Fruit fly (Drosophila melanogaster) whole organism, embryonic: ENCODE measurements around the gene kdn.

ENCODE experiments used
- Atf6 ChIP-seq: fragments of 200-800 bp; sonication (Bioruptor generic); IDR thresholded peaks from 2 replicates; pipeline ENCODE4 v1.3.6; 2022; ENCODE audit warnings: missing biosample characterization, missing genetic modification characterization
- Awh ChIP-seq: fragments of 200-800 bp; sonication (Bioruptor generic); IDR thresholded peaks from 2 replicates; pipeline ENCODE4, ENCODE4 v1.3.6; 2022; ENCODE audit warnings: missing biosample characterization, missing genetic modification characterization
- B-H2 ChIP-seq: fragments of 200-800 bp; sonication (Bioruptor generic); optimal IDR thresholded peaks from 2 replicates; lab custom pipeline; 2018; ENCODE audit warnings: missing biosample characterization, mild to moderate bottlenecking, missing genetic modification characterization
- BEAF-32 ChIP-seq: fragments of 200-800 bp; sonication (Bioruptor generic); optimal IDR thresholded peaks from 3 replicates; lab custom pipeline; 2017; ENCODE audit warnings: missing biosample characterization, missing genetic modification characterization, mild to moderate bottlenecking, moderate library complexity, missing genetic modification reagents
- Bgb ChIP-seq: fragments of 200-800 bp; sonication (Bioruptor generic); IDR thresholded peaks from 2 replicates; pipeline ENCODE4 v1.3.6; 2022; ENCODE audit warnings: missing biosample characterization, missing genetic modification characterization; ENCODE audit not compliant: partially characterized antibody
- CG10267 ChIP-seq: fragments of 200-800 bp; sonication (Bioruptor generic); optimal IDR thresholded peaks from 2 replicates; lab custom pipeline; 2018; ENCODE audit warnings: missing biosample characterization, mild to moderate bottlenecking, missing genetic modification characterization, moderate library complexity
- CG11085 ChIP-seq: fragments of 200-800 bp; sonication (Bioruptor generic); IDR thresholded peaks from 2 replicates; pipeline ENCODE4 v1.3.6; 2022; ENCODE audit warnings: missing biosample characterization, missing genetic modification characterization
- CG11093 ChIP-seq: fragments of 200-800 bp; sonication (Bioruptor generic); IDR thresholded peaks from 3 replicates; pipeline ENCODE4 v1.3.6; 2022; ENCODE audit warnings: missing biosample characterization, missing genetic modification characterization
- CG11560 ChIP-seq: fragments of 200-800 bp; sonication (Bioruptor generic); IDR thresholded peaks from 3 replicates; pipeline ENCODE4 v1.3.6; 2022; ENCODE audit warnings: missing biosample characterization, missing genetic modification characterization
- CG1233 ChIP-seq: fragments of 200-800 bp; sonication (Bioruptor generic); optimal IDR thresholded peaks from 4 replicates; lab custom pipeline; 2018; ENCODE audit warnings: missing biosample characterization, mild to moderate bottlenecking, missing genetic modification characterization
- CG13624 ChIP-seq: fragments of 200-800 bp; sonication (Bioruptor generic); optimal IDR thresholded peaks from 2 replicates; lab custom pipeline; 2016; ENCODE audit warnings: missing biosample characterization, missing genetic modification characterization
- CG17186 ChIP-seq: fragments of 200-800 bp; sonication (Bioruptor generic); optimal IDR thresholded peaks from 3 replicates; lab custom pipeline; 2017; ENCODE audit warnings: missing biosample characterization, missing genetic modification reagents, missing genetic modification characterization
- CG17568 ChIP-seq: fragments of 200-800 bp; sonication (Bioruptor generic); optimal IDR thresholded peaks from 2 replicates; lab custom pipeline; 2018; ENCODE audit warnings: missing biosample characterization, mild to moderate bottlenecking, missing genetic modification characterization, moderate library complexity
- CG31365 ChIP-seq: fragments of 200-800 bp; sonication (Bioruptor generic); optimal IDR thresholded peaks from 2 replicates; lab custom pipeline; 2018; ENCODE audit warnings: missing biosample characterization, mild to moderate bottlenecking, missing genetic modification characterization
- CG3407 ChIP-seq: fragments of 200-800 bp; sonication (Bioruptor generic); optimal IDR thresholded peaks from 2 replicates; lab custom pipeline; 2018; ENCODE audit warnings: missing biosample characterization, mild to moderate bottlenecking, missing genetic modification characterization
- CG34376 ChIP-seq: fragments of 200-800 bp; sonication (Bioruptor generic); optimal IDR thresholded peaks from 2 replicates; lab custom pipeline; 2018; ENCODE audit warnings: missing biosample characterization, mild to moderate bottlenecking, missing genetic modification characterization
- CG4360 ChIP-seq: fragments of 200-800 bp; sonication (Bioruptor generic); IDR thresholded peaks from 2 replicates; pipeline ENCODE4 v1.3.6; 2022; ENCODE audit warnings: missing biosample characterization, missing genetic modification characterization
- CG4730 ChIP-seq: fragments of 200-800 bp; sonication (Bioruptor generic); IDR thresholded peaks from 2 replicates; pipeline ENCODE4 v1.3.6; 2022; ENCODE audit warnings: missing biosample characterization, missing genetic modification characterization
- CG5245 ChIP-seq: fragments of 200-800 bp; sonication (Bioruptor generic); optimal IDR thresholded peaks from 3 replicates; lab custom pipeline; 2016; ENCODE audit warnings: missing biosample characterization, missing genetic modification characterization
- CG8944 ChIP-seq: fragments of 200-800 bp; sonication (Bioruptor generic); optimal IDR thresholded peaks from 3 replicates; lab custom pipeline; 2016; ENCODE audit warnings: missing biosample characterization, missing genetic modification characterization
- CG9797 ChIP-seq: fragments of 200-800 bp; sonication (Bioruptor generic); optimal IDR thresholded peaks from 3 replicates; lab custom pipeline; 2018; ENCODE audit warnings: missing biosample characterization, mild to moderate bottlenecking, missing genetic modification characterization
- CG9817 ChIP-seq: fragments of 200-800 bp; sonication (Bioruptor generic); optimal IDR thresholded peaks from 2 replicates; lab custom pipeline; 2018; ENCODE audit warnings: missing biosample characterization, mild to moderate bottlenecking, missing genetic modification characterization, moderate library complexity
- CG9932 ChIP-seq: fragments of 200-800 bp; sonication (Bioruptor generic); IDR thresholded peaks from 2 replicates; pipeline ENCODE4 v1.3.6; 2022; ENCODE audit warnings: missing biosample characterization, missing genetic modification characterization
- CkIIα-i1 ChIP-seq: fragments of 200-800 bp; sonication (Bioruptor generic); IDR thresholded peaks from 2 replicates; pipeline ENCODE4 v1.3.6; 2022; ENCODE audit warnings: missing biosample characterization, missing genetic modification characterization
- D19B ChIP-seq: fragments of 200-800 bp; sonication (Bioruptor generic); optimal IDR thresholded peaks from 2 replicates; lab custom pipeline; 2017; ENCODE audit warnings: missing biosample characterization, mild to moderate bottlenecking, missing genetic modification characterization
- Ets65A ChIP-seq: fragments of 200-800 bp; sonication (Bioruptor generic); peaks from one replicate; lab custom pipeline; 2016; ENCODE audit warnings: missing biosample characterization, missing genetic modification characterization
- Fer2 ChIP-seq: fragments of 200-800 bp; sonication (Bioruptor generic); optimal IDR thresholded peaks from 2 replicates; lab custom pipeline; 2018; ENCODE audit warnings: missing biosample characterization, mild to moderate bottlenecking, missing genetic modification characterization, moderate library complexity
- Hr39 ChIP-seq: fragments of >200 bp; optimal IDR thresholded peaks from 2 replicates; lab custom pipeline; 2017
- MBD-R2 ChIP-seq: fragments of 200-800 bp; sonication (Bioruptor generic); IDR thresholded peaks from 2 replicates; pipeline ENCODE4 v1.3.6; 2022; ENCODE audit warnings: missing biosample characterization, missing genetic modification characterization
- Mad ChIP-seq: fragments of 200-800 bp; sonication (Bioruptor generic); optimal IDR thresholded peaks from 2 replicates; lab custom pipeline; 2016; ENCODE audit warnings: missing biosample characterization, missing genetic modification characterization
- Med ChIP-seq: fragments of 200-800 bp; sonication (Bioruptor generic); peaks from one replicate; lab custom pipeline; 2016; ENCODE audit warnings: missing biosample characterization, missing genetic modification characterization, mild to moderate bottlenecking, inconsistent platforms, moderate library complexity
- abd-A ChIP-seq: fragments of 200-800 bp; sonication (Bioruptor generic); optimal IDR thresholded peaks from 3 replicates; lab custom pipeline; 2019; ENCODE audit warnings: missing biosample characterization, mild to moderate bottlenecking, missing genetic modification characterization, moderate library complexity
- bowl ChIP-seq: fragments of 200-800 bp; sonication (Bioruptor generic); IDR thresholded peaks from 2 replicates; pipeline ENCODE4 v1.3.6; 2022; ENCODE audit warnings: missing biosample characterization, missing genetic modification characterization
- chinmo ChIP-seq: fragments of 200-800 bp; sonication (Bioruptor generic); IDR thresholded peaks from 4 replicates; pipeline ENCODE4 v1.3.6; 2022; ENCODE audit warnings: missing biosample characterization, missing genetic modification characterization; ENCODE audit not compliant: partially characterized antibody
- croc ChIP-seq: fragments of 200-800 bp; sonication (Bioruptor generic); conservative IDR thresholded peaks from 3 replicates; pipeline ENCODE4 v1.3.6; 2022; ENCODE audit warnings: missing biosample characterization, missing genetic modification characterization
- cwo ChIP-seq: fragments of 200-800 bp; sonication (Bioruptor generic); optimal IDR thresholded peaks from 3 replicates; lab custom pipeline; 2017; ENCODE audit warnings: missing biosample characterization, missing genetic modification characterization, mild to moderate bottlenecking, moderate library complexity, missing genetic modification reagents
- da ChIP-seq: fragments of 200-800 bp; sonication (Bioruptor generic); optimal IDR thresholded peaks from 2 replicates; lab custom pipeline; 2016; ENCODE audit warnings: missing biosample characterization, missing genetic modification characterization
- danr ChIP-seq: fragments of 200-800 bp; sonication (Bioruptor generic); IDR thresholded peaks from 2 replicates; pipeline ENCODE4 v1.3.6; 2022; ENCODE audit warnings: missing biosample characterization, missing genetic modification characterization
- esg ChIP-seq: fragments of 200-800 bp; sonication (Bioruptor generic); conservative IDR thresholded peaks from 2 replicates; pipeline ENCODE4 v1.3.6; 2022; ENCODE audit warnings: missing biosample characterization, missing genetic modification characterization
- ewg ChIP-seq: fragments of 200-800 bp; sonication (Bioruptor generic); optimal IDR thresholded peaks from 3 replicates; lab custom pipeline; 2017; ENCODE audit warnings: mild to moderate bottlenecking, missing biosample characterization, missing genetic modification reagents, missing genetic modification characterization
- fd102C ChIP-seq: fragments of 200-800 bp; sonication (Bioruptor generic); optimal IDR thresholded peaks from 2 replicates; lab custom pipeline; 2018; ENCODE audit warnings: missing biosample characterization, mild to moderate bottlenecking, missing genetic modification characterization, moderate library complexity
- fd64A ChIP-seq: fragments of 200-800 bp; sonication (Bioruptor generic); optimal IDR thresholded peaks from 3 replicates; lab custom pipeline; 2018; ENCODE audit warnings: missing biosample characterization, mild to moderate bottlenecking, missing genetic modification characterization
- gcm ChIP-seq: fragments of 200-800 bp; sonication (Bioruptor generic); optimal IDR thresholded peaks from 2 replicates; lab custom pipeline; 2019; ENCODE audit warnings: missing biosample characterization, mild to moderate bottlenecking, missing genetic modification characterization, moderate library complexity
- gsb ChIP-seq: fragments of 200-800 bp; sonication (Bioruptor generic); IDR thresholded peaks from 2 replicates; pipeline ENCODE4 v1.3.6; 2022; ENCODE audit warnings: missing biosample characterization, missing genetic modification characterization
- lilli ChIP-seq: fragments of 200-800 bp; sonication (Bioruptor generic); optimal IDR thresholded peaks from 3 replicates; lab custom pipeline; 2016; ENCODE audit warnings: missing biosample characterization, missing genetic modification characterization
- mirr ChIP-seq: fragments of 200-800 bp; sonication (Bioruptor generic); optimal IDR thresholded peaks from 3 replicates; lab custom pipeline; 2018; ENCODE audit warnings: missing biosample characterization, mild to moderate bottlenecking, missing genetic modification characterization
- ranshi ChIP-seq: fragments of 200-800 bp; sonication (Bioruptor generic); IDR thresholded peaks from 2 replicates; pipeline ENCODE4 v1.3.6; 2022; ENCODE audit warnings: missing biosample characterization, missing genetic modification characterization
- slbo ChIP-seq: fragments of 200-800 bp; sonication (Bioruptor generic); IDR thresholded peaks from 2 replicates; pipeline ENCODE4 v1.3.6; 2022; ENCODE audit warnings: missing biosample characterization, missing genetic modification characterization
- sqz ChIP-seq: fragments of 200-800 bp; sonication (Bioruptor generic); optimal IDR thresholded peaks from 3 replicates; lab custom pipeline; 2018; ENCODE audit warnings: missing biosample characterization, mild to moderate bottlenecking, missing genetic modification characterization
- tio ChIP-seq: fragments of 200-800 bp; sonication (Bioruptor generic); optimal IDR thresholded peaks from 2 replicates; lab custom pipeline; 2017; ENCODE audit warnings: missing biosample characterization, missing genetic modification characterization, inconsistent platforms
- vvl ChIP-seq: fragments of 200-800 bp; sonication (Bioruptor generic); IDR thresholded peaks from 2 replicates; pipeline ENCODE4 v1.3.6; 2022; ENCODE audit warnings: missing biosample characterization, missing genetic modification characterization

The kdn gene

dm6 chrX:6339970-6340548, 10.4 kb upstream of the kdn start (continued):
- TF ChIP-seq CG10267 (tag; lab: Kevin White, UChicago) = peak; percentile 4
- TF ChIP-seq bowl (GFP tag; lab: Robert Waterston, UW) = no peak
- no peak for TF ChIP-seq da (GFP tag; lab: Kevin White, UChicago)
- peak; percentile 59 for TF ChIP-seq lilli
- peak; percentile 56 for TF ChIP-seq esg (GFP tag; lab: Robert Waterston, UW)
- no peak for TF ChIP-seq Fer2
- peak; percentile 28; the same call in 2 of the 3 replicates for TF ChIP-seq croc (GFP tag; lab: Robert Waterston, UW)
- TF ChIP-seq CG11093 (GFP tag; lab: Robert Waterston, UW) = no peak
- no peak for TF ChIP-seq CG17568
- no peak for TF ChIP-seq CG4730
- no peak for TF ChIP-seq CG34376 (GFP tag; lab: Kevin White, UChicago)
- peak; percentile 14 for TF ChIP-seq CG1233 (GFP tag; lab: Kevin White, UChicago)
- TF ChIP-seq CG9797 (GFP tag; lab: Kevin White, UChicago) = no peak
- TF ChIP-seq danr = no peak
- TF ChIP-seq CG9932 = peak; percentile 64
- no peak for TF ChIP-seq CG5245 (GFP tag; lab: Kevin White, UChicago)
- peak; percentile 77 for TF ChIP-seq slbo (GFP tag; lab: Robert Waterston, UW)
- TF ChIP-seq BEAF-32 (GFP tag; lab: Kevin White, UChicago) = no peak
- peak; percentile 5 for TF ChIP-seq tio (GFP tag; lab: Kevin White, UChicago)
- TF ChIP-seq CG31365 (tag; lab: Kevin White, UChicago) = no peak
- no peak for TF ChIP-seq CG17186 (GFP tag; lab: Kevin White, UChicago)
- peak; percentile 28 for TF ChIP-seq CG3407 (GFP tag; lab: Kevin White, UChicago)
- no peak for TF ChIP-seq sqz (GFP tag; lab: Kevin White, UChicago)
- TF ChIP-seq CG11560 = no peak
- no peak for TF ChIP-seq mirr
- no peak for TF ChIP-seq fd102C
- no peak for TF ChIP-seq B-H2 (GFP tag; lab: Kevin White, UChicago)
- no peak for TF ChIP-seq D19B (GFP tag; lab: Kevin White, UChicago)
- 0 out of 2 replicates have a peak, but pooled peaks have one; percentile 8 for TF ChIP-seq MBD-R2
- TF ChIP-seq CkIIα-i1 (GFP tag; lab: Robert Waterston, UW) = no peak
- TF ChIP-seq CG13624 = peak; percentile 22
- peak; percentile 72 for TF ChIP-seq Awh (GFP tag; lab: Robert Waterston, UW)
- no peak for TF ChIP-seq gsb
- peak; percentile 43; the same call in 1 of the 2 replicates for TF ChIP-seq CG4360
- peak; percentile 77 for TF ChIP-seq Ets65A
- no peak for TF ChIP-seq Bgb (GFP tag; lab: Robert Waterston, UW)
- no peak for TF ChIP-seq Mad
- peak; percentile 81 for TF ChIP-seq vvl (GFP tag; lab: Robert Waterston, UW)
- TF ChIP-seq CG9817 (tag; lab: Kevin White, UChicago) = peak; percentile 63
- TF ChIP-seq CG8944 (GFP tag; lab: Kevin White, UChicago) = no peak
- peak; percentile 24 for TF ChIP-seq gcm
- no peak for TF ChIP-seq chinmo (GFP tag; lab: Robert Waterston, UW)
- peak; percentile 90 for TF ChIP-seq Med (GFP tag; lab: Kevin White, UChicago)
- peak; percentile 58 for TF ChIP-seq ranshi (GFP tag; lab: Robert Waterston, UW)
- TF ChIP-seq fd64A (GFP tag; lab: Kevin White, UChicago) = peak; percentile 27
- TF ChIP-seq Hr39 (lab: Kevin White, UChicago) = no peak
- peak; percentile 59 for TF ChIP-seq Atf6
- peak; percentile 90 for TF ChIP-seq cwo (GFP tag; lab: Kevin White, UChicago)
- peak; percentile 28; the same call in 1 of the 2 replicates for TF ChIP-seq CG11085 (GFP tag; lab: Robert Waterston, UW)
- TF ChIP-seq ewg (GFP tag; lab: Kevin White, UChicago) = peak; percentile 27
- peak; percentile 75 for TF ChIP-seq abd-A
